Fruit fly (Drosophila melanogaster) whole organism, embryonic: ENCODE measurements around the gene CG32847.
A peak's percentile ranks its signal among the peaks of the same experiment; 100 is the strongest.

Experiments used
- Blimp-1 ChIP-seq: fragments of 200-800 bp; sonication (Bioruptor generic); optimal IDR thresholded peaks from 3 replicates; lab custom pipeline; 2018; ENCODE audit warnings: missing biosample characterization, missing genetic modification characterization, mild to moderate bottlenecking, moderate library complexity, missing genetic modification reagents
- CG13775 ChIP-seq: fragments of 200-800 bp; sonication (Bioruptor generic); optimal IDR thresholded peaks from 3 replicates; lab custom pipeline; 2017; ENCODE audit warnings: missing biosample characterization, mild to moderate bottlenecking, missing genetic modification characterization
- CG15479 ChIP-seq: fragments of 200-800 bp; sonication (Bioruptor generic); optimal IDR thresholded peaks from 3 replicates; lab custom pipeline; 2019; ENCODE audit warnings: missing biosample characterization, mild to moderate bottlenecking, missing genetic modification characterization, moderate library complexity
- CG15696 ChIP-seq: fragments of 200-800 bp; sonication (Bioruptor generic); optimal IDR thresholded peaks from 2 replicates; lab custom pipeline; 2019; ENCODE audit warnings: missing biosample characterization, mild to moderate bottlenecking, missing genetic modification characterization, moderate library complexity
- CG18011 ChIP-seq: fragments of 200-800 bp; sonication (Bioruptor generic); optimal IDR thresholded peaks from 2 replicates; lab custom pipeline; 2017; ENCODE audit warnings: missing biosample characterization, missing genetic modification characterization, mild to moderate bottlenecking, moderate library complexity, missing genotype
- CG3847 ChIP-seq: fragments of 200-800 bp; sonication (Bioruptor generic); IDR thresholded peaks from 2 replicates; pipeline ENCODE4 v1.3.6; 2022; ENCODE audit warnings: missing biosample characterization, missing genetic modification characterization
- CG4707 ChIP-seq: fragments of 200-800 bp; sonication (Bioruptor generic); optimal IDR thresholded peaks from 2 replicates; lab custom pipeline; 2018; ENCODE audit warnings: missing biosample characterization, mild to moderate bottlenecking, missing genetic modification characterization, moderate library complexity
- CG6175 ChIP-seq: fragments of 200-800 bp; sonication (Bioruptor generic); IDR thresholded peaks from 3 replicates; pipeline ENCODE4 v1.3.6; 2022; ENCODE audit warnings: missing biosample characterization, missing genetic modification characterization
- CG7786 ChIP-seq: fragments of 200-800 bp; sonication (Bioruptor generic); optimal IDR thresholded peaks from 2 replicates; lab custom pipeline; 2016; ENCODE audit warnings: missing biosample characterization, missing genetic modification characterization
- CG7839 ChIP-seq: fragments of 200-800 bp; sonication (Bioruptor generic); optimal IDR thresholded peaks from 3 replicates; lab custom pipeline; 2018; ENCODE audit warnings: missing biosample characterization, mild to moderate bottlenecking, missing genetic modification characterization, moderate library complexity
- CG7963 ChIP-seq: fragments of 200-800 bp; sonication (Bioruptor generic); IDR thresholded peaks from 3 replicates; pipeline ENCODE4 v1.3.6; 2022; ENCODE audit warnings: missing biosample characterization, missing genetic modification characterization; ENCODE audit not compliant: partially characterized antibody
- CG8924 ChIP-seq: fragments of 200-800 bp; optimal IDR thresholded peaks from 3 replicates; lab custom pipeline; 2019; ENCODE audit warnings: missing biosample characterization, mild to moderate bottlenecking, missing genetic modification characterization, moderate library complexity
- CG9932 ChIP-seq: fragments of 200-800 bp; sonication (Bioruptor generic); IDR thresholded peaks from 2 replicates; pipeline ENCODE4 v1.3.6; 2022; ENCODE audit warnings: missing biosample characterization, missing genetic modification characterization
- D19A ChIP-seq: fragments of 200-800 bp; optimal IDR thresholded peaks from 3 replicates; lab custom pipeline; 2019; ENCODE audit warnings: missing biosample characterization, mild to moderate bottlenecking, missing genetic modification characterization, moderate library complexity
- Doc3 ChIP-seq: fragments of 200-800 bp; sonication (Bioruptor generic); IDR thresholded peaks from 3 replicates; pipeline ENCODE4 v1.3.6; 2022; ENCODE audit warnings: missing biosample characterization, missing genetic modification characterization; ENCODE audit not compliant: partially characterized antibody
- E2f1 ChIP-seq: fragments of 200-800 bp; sonication (Bioruptor generic); IDR thresholded peaks from 2 replicates; pipeline ENCODE4 v1.3.6; 2022; ENCODE audit warnings: missing biosample characterization, missing genetic modification characterization
- Elba2 ChIP-seq: fragments of 200-800 bp; sonication (Bioruptor generic); optimal IDR thresholded peaks from 3 replicates; lab custom pipeline; 2016; ENCODE audit warnings: missing biosample characterization, missing genetic modification characterization
- HLH3B ChIP-seq: fragments of 200-800 bp; sonication (Bioruptor generic); IDR thresholded peaks from 2 replicates; pipeline ENCODE4 v1.3.6; 2022; ENCODE audit warnings: missing biosample characterization, missing genetic modification characterization
- Hr3 ChIP-seq: fragments of 200-800 bp; sonication (Bioruptor generic); optimal IDR thresholded peaks from 3 replicates; lab custom pipeline; 2016; ENCODE audit warnings: missing biosample characterization, missing genetic modification characterization
- Hr39 ChIP-seq: fragments of >200 bp; optimal IDR thresholded peaks from 2 replicates; lab custom pipeline; 2017
- Hr51 ChIP-seq, 2 experiments: fragments of 200-800 bp; sonication (Bioruptor generic); optimal IDR thresholded peaks; 2 replicates in 1 of 2; 3 replicates in 1 of 2; lab custom pipeline; 2016 to 2018; ENCODE audit warnings: missing biosample characterization in 2 of 2, missing genetic modification characterization in 2 of 2, mild to moderate bottlenecking in 1 of 2, moderate library complexity in 1 of 2
- Jarid2 ChIP-seq: fragments of 200-800 bp; sonication (Bioruptor generic); optimal IDR thresholded peaks from 3 replicates; lab custom pipeline; 2017; ENCODE audit warnings: mild to moderate bottlenecking, missing biosample characterization, missing genetic modification reagents, missing genetic modification characterization
- MBD-R2 ChIP-seq: fragments of 200-800 bp; sonication (Bioruptor generic); IDR thresholded peaks from 2 replicates; pipeline ENCODE4 v1.3.6; 2022; ENCODE audit warnings: missing biosample characterization, missing genetic modification characterization
- Nf-YB ChIP-seq: fragments of 200-800 bp; sonication (Bioruptor generic); optimal IDR thresholded peaks from 3 replicates; lab custom pipeline; 2019; ENCODE audit warnings: missing biosample characterization, mild to moderate bottlenecking, missing genetic modification characterization, moderate library complexity
- Side ChIP-seq: fragments of 200-800 bp; sonication (Bioruptor generic); optimal IDR thresholded peaks from 2 replicates; lab custom pipeline; 2016; ENCODE audit warnings: missing biosample characterization, missing genetic modification characterization
- Sry-β ChIP-seq: fragments of 200-800 bp; sonication (Bioruptor generic); optimal IDR thresholded peaks from 2 replicates; lab custom pipeline; 2018; ENCODE audit warnings: missing biosample characterization, mild to moderate bottlenecking, missing genetic modification characterization, moderate library complexity
- Sry-δ ChIP-seq: fragments of 200-800 bp; sonication (Bioruptor generic); optimal IDR thresholded peaks from 2 replicates; lab custom pipeline; 2016; ENCODE audit warnings: missing biosample characterization, missing genetic modification characterization
- Usf ChIP-seq: fragments of 200-800 bp; sonication (Bioruptor generic); optimal IDR thresholded peaks from 2 replicates; lab custom pipeline; 2017; ENCODE audit warnings: missing genotype, missing biosample characterization, missing genetic modification characterization
- Vsx1 ChIP-seq: fragments of 200-800 bp; sonication (Bioruptor generic); optimal IDR thresholded peaks from 2 replicates; lab custom pipeline; 2017; ENCODE audit warnings: missing biosample characterization, mild to moderate bottlenecking, missing genetic modification characterization, missing genetic modification reagents
- ac ChIP-seq: fragments of 200-800 bp; sonication (Bioruptor generic); optimal IDR thresholded peaks from 3 replicates; lab custom pipeline; 2017; ENCODE audit warnings: missing biosample characterization, mild to moderate bottlenecking, missing genetic modification characterization
- amos ChIP-seq: fragments of 200-800 bp; sonication (Bioruptor generic); IDR thresholded peaks from 2 replicates; pipeline ENCODE4 v1.3.6; 2022; ENCODE audit warnings: missing biosample characterization, missing genetic modification characterization; ENCODE audit not compliant: partially characterized antibody
- ara ChIP-seq: fragments of 200-800 bp; sonication (Bioruptor generic); IDR thresholded peaks from 2 replicates; pipeline ENCODE4 v1.3.6; 2022; ENCODE audit warnings: missing biosample characterization, missing genetic modification characterization
- chm ChIP-seq: fragments of 200-800 bp; sonication (Bioruptor generic); IDR thresholded peaks from 2 replicates; pipeline ENCODE4 v1.3.6; 2022; ENCODE audit warnings: missing biosample characterization, missing genetic modification characterization
- chn ChIP-seq: fragments of 200-800 bp; sonication (Bioruptor generic); optimal IDR thresholded peaks from 2 replicates; lab custom pipeline; 2016; ENCODE audit warnings: missing biosample characterization, missing genetic modification characterization
- ci ChIP-seq: fragments of 200-800 bp; sonication (Bioruptor generic); IDR thresholded peaks from 3 replicates; pipeline ENCODE4 v1.3.6; 2022; ENCODE audit warnings: missing biosample characterization, missing genetic modification characterization
- dmrt99B ChIP-seq: fragments of 200-800 bp; sonication (Bioruptor generic); optimal IDR thresholded peaks from 2 replicates; lab custom pipeline; 2018; ENCODE audit warnings: missing biosample characterization, mild to moderate bottlenecking, missing genetic modification characterization, moderate library complexity
- fd3F ChIP-seq: fragments of 200-800 bp; sonication (Bioruptor generic); optimal IDR thresholded peaks from 2 replicates; lab custom pipeline; 2018; ENCODE audit warnings: missing biosample characterization, mild to moderate bottlenecking, missing genetic modification characterization, moderate library complexity
- hth ChIP-seq: fragments of >200 bp; optimal IDR thresholded peaks from 2 replicates; lab custom pipeline; 2017; ENCODE audit warnings: inconsistent platforms
- klu ChIP-seq: fragments of 200-800 bp; sonication (Bioruptor generic); IDR thresholded peaks from 2 replicates; pipeline ENCODE4 v1.3.6; 2022; ENCODE audit warnings: missing biosample characterization, missing genetic modification characterization
- lilli ChIP-seq: fragments of 200-800 bp; sonication (Bioruptor generic); optimal IDR thresholded peaks from 3 replicates; lab custom pipeline; 2016; ENCODE audit warnings: missing biosample characterization, missing genetic modification characterization
- nerfin-1 ChIP-seq: fragments of 200-800 bp; sonication (Bioruptor generic); optimal IDR thresholded peaks from 3 replicates; lab custom pipeline; 2019; ENCODE audit warnings: missing biosample characterization, mild to moderate bottlenecking, missing genetic modification characterization, moderate library complexity
- nmo ChIP-seq: fragments of 200-800 bp; sonication (Bioruptor generic); optimal IDR thresholded peaks from 2 replicates; lab custom pipeline; 2018; ENCODE audit warnings: missing biosample characterization, mild to moderate bottlenecking, missing genetic modification characterization, moderate library complexity
- pnt ChIP-seq: fragments of 200-800 bp; sonication (Bioruptor generic); optimal IDR thresholded peaks from 3 replicates; lab custom pipeline; 2016; ENCODE audit warnings: missing biosample characterization, missing genetic modification characterization
- prd ChIP-seq, 3 experiments: fragments of >200 bp in 2 of 3; fragments of 200-800 bp in 1 of 3; sonication (Bioruptor generic) in 1 of 3; optimal IDR thresholded peaks in 2 of 3; IDR thresholded peaks in 1 of 3; 2 replicates in 2 of 3; 3 replicates in 1 of 3; pipeline versions ENCODE4 v1.3.6 to Lab custom; 2017 to 2022; ENCODE audit warnings: missing biosample characterization in 1 of 3, missing genetic modification characterization in 1 of 3
- sd ChIP-seq: fragments of 200-800 bp; sonication (Bioruptor generic); optimal IDR thresholded peaks from 3 replicates; lab custom pipeline; 2018; ENCODE audit warnings: missing biosample characterization, mild to moderate bottlenecking, missing genetic modification characterization, moderate library complexity
- sens-2 ChIP-seq: fragments of 200-800 bp; sonication (Bioruptor generic); IDR thresholded peaks from 2 replicates; pipeline ENCODE4 v1.3.6; 2022; ENCODE audit warnings: missing biosample characterization, missing genetic modification characterization
- stwl ChIP-seq: fragments of 200-800 bp; sonication (Bioruptor generic); optimal IDR thresholded peaks from 3 replicates; lab custom pipeline; 2018; ENCODE audit warnings: missing biosample characterization, mild to moderate bottlenecking, missing genetic modification characterization, moderate library complexity
- tna ChIP-seq: fragments of 200-800 bp; sonication (Bioruptor generic); IDR thresholded peaks from 2 replicates; pipeline ENCODE4 v1.3.6; 2022; ENCODE audit warnings: missing biosample characterization, missing genetic modification characterization; ENCODE audit not compliant: partially characterized antibody
- trh ChIP-seq: fragments of 200-800 bp; sonication (Bioruptor generic); optimal IDR thresholded peaks from 2 replicates; lab custom pipeline; 2016; ENCODE audit warnings: missing biosample characterization, missing genetic modification characterization
- unpg ChIP-seq: fragments of 200-800 bp; sonication (Bioruptor generic); optimal IDR thresholded peaks from 3 replicates; lab custom pipeline; 2018; ENCODE audit warnings: missing biosample characterization, mild to moderate bottlenecking, missing genetic modification characterization, moderate library complexity
- yki ChIP-seq: fragments of >200 bp; optimal IDR thresholded peaks from 3 replicates; lab custom pipeline; 2018

Gene CG32847

DNA sequence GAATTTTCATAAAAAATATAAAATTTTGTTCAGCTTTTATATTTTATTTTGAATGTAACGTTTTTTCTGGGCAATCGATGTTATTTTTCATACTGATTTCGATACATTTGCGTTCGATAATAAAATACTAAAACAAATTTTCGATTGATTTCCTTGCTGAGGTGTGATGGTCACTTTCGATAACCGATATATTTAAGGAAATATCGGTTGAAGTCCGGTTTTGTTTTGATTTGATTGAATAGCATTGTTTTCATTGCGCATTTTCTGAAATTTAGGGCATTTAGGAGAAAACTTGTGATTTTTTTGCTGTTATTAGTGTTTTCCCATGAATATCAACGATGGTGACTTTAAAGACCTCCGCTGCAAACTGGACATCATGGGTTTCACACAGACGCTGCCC lies 4.8 kb upstream of the CG32847 start, which contains the start of gene Cep135 (continued):
- TF ChIP-seq stwl (tag; lab: Kevin White, UChicago) (peak; percentile 94), CG15696 (tag; lab: Kevin White, UChicago) (no peak), amos (GFP tag; lab: Robert Waterston, UW) (peak; percentile 80; the same call in 1 of the 2 replicates), CG8924 (tag; lab: Kevin White, UChicago) (no peak), chn (GFP tag; lab: Kevin White, UChicago) (no peak), E2f1 (GFP tag; lab: Robert Waterston, UW) (no peak), unpg (no peak), Vsx1 (GFP tag; lab: Kevin White, UChicago) (no peak), hth (lab: Kevin White, UChicago) (no peak), CG15479 (GFP tag; lab: Kevin White, UChicago) (peak; percentile 53), klu (GFP tag; lab: Robert Waterston, UW) (no peak), ara (GFP tag; lab: Robert Waterston, UW) (no peak), CG7839 (tag; lab: Kevin White, UChicago) (no peak), ac (no peak), CG3847 (GFP tag; lab: Robert Waterston, UW) (no peak), CG7963 (GFP tag; lab: Robert Waterston, UW) (peak; percentile 86), fd3F (GFP tag; lab: Kevin White, UChicago) (no peak), Sry-β (GFP tag; lab: Kevin White, UChicago) (no peak), Sry-δ (peak; percentile 60), CG13775 (GFP tag; lab: Kevin White, UChicago) (no peak), lilli (GFP tag; lab: Kevin White, UChicago) (no peak), trh (no peak), Hr51 (GFP tag; optimal IDR thresholded peaks at IDR 0.05; lab: Kevin White, UChicago) (no peak), dmrt99B (no peak), Side (GFP tag; lab: Kevin White, UChicago) (no peak), CG6175 (GFP tag; lab: Robert Waterston, UW) (no peak), D19A (tag; lab: Kevin White, UChicago) (no peak), ci (no peak), Doc3 (peak; percentile 82), nerfin-1 (tag; lab: Kevin White, UChicago) (no peak), CG7786 (GFP tag; lab: Kevin White, UChicago) (no peak), nmo (no peak), Elba2 (GFP tag; lab: Kevin White, UChicago) (no peak), Hr39 (lab: Kevin White, UChicago) (no peak), tna (GFP tag; lab: Robert Waterston, UW) (peak; percentile 92), pnt (GFP tag; lab: Kevin White, UChicago) (no peak), Blimp-1 (GFP tag; lab: Kevin White, UChicago) (no peak), Usf (no peak), Jarid2 (GFP tag; lab: Kevin White, UChicago) (no peak), CG4707 (no peak), CG9932 (GFP tag; lab: Robert Waterston, UW) (no peak), Hr3 (no peak), chm (GFP tag; lab: Robert Waterston, UW) (no peak), yki (lab: Kevin White, UChicago) (no peak), sens-2 (GFP tag; lab: Robert Waterston, UW) (no peak), HLH3B (GFP tag; lab: Robert Waterston, UW) (no peak), sd (no peak), MBD-R2 (GFP tag; lab: Robert Waterston, UW) (peak; percentile 45), prd (optimal IDR thresholded peaks at IDR 0.05; lab: Kevin White, UChicago) (no peak), prd (GFP tag; IDR thresholded peaks at IDR 0.05; lab: Robert Waterston, UW) (no peak), CG18011 (GFP tag; lab: Kevin White, UChicago) (no peak), Nf-YB (GFP tag; lab: Kevin White, UChicago) (no peak)
